Worm (Caenorhabditis elegans): ENCODE data around the gene F55E10.2.

F55E10.2 gene

ce11 chrX:8346248-8346647, 5.8 kb downstream of the F55E10.2 start, which contains the start of gene drd-5:
drd-5 (minus strand) TSS chrX:8346348.
- TF ChIP-seq nhr-67 (tag; optimal IDR thresholded peaks at IDR 0.05) (no peak), elt-2 (tag; optimal IDR thresholded peaks at IDR 0.05) (peak; percentile 59)

ce11 chrX:8350984-8351383, 10.5 kb downstream of the F55E10.2 start, which contains the start of gene npr-28:
npr-28 (minus strand) TSS chrX:8351084.
- TF ChIP-seq ztf-11 (tag; optimal IDR thresholded peaks at IDR 0.05) (no peak), ama-1 (optimal IDR thresholded peaks at IDR 0.05) (no peak), eor-1 (tag; optimal IDR thresholded peaks at IDR 0.05) (no peak), tbx-2 (tag; optimal IDR thresholded peaks at IDR 0.05) (no peak), lin-15B (tag; optimal IDR thresholded peaks at IDR 0.05) (no peak), daf-12 (tag; optimal IDR thresholded peaks at IDR 0.05) (no peak)

ce11 chrX:8354284-8354784, 13.8 kb downstream of the F55E10.2 start:
- TF ChIP-seq elt-2 (tag; optimal IDR thresholded peaks at IDR 0.05), result no peak
- no peak for TF ChIP-seq nhr-67 (tag; optimal IDR thresholded peaks at IDR 0.05)
- no peak for TF ChIP-seq egl-27 (tag; optimal IDR thresholded peaks at IDR 0.05)
- TF ChIP-seq hmg-11 (tag; optimal IDR thresholded peaks at IDR 0.05), result no peak
- TF ChIP-seq lin-15B (tag; optimal IDR thresholded peaks at IDR 0.05), result no peak
- no peak for TF ChIP-seq mml-1 (tag; optimal IDR thresholded peaks at IDR 0.05)
- TF ChIP-seq skn-1 (tag; optimal IDR thresholded peaks at IDR 0.05), result no peak

ce11 chrX:8355350-8355749, 14.9 kb downstream of the F55E10.2 start:
- TF ChIP-seq lin-15B (tag; optimal IDR thresholded peaks at IDR 0.05) (no peak), pha-4 (tag; optimal IDR thresholded peaks at IDR 0.05) (peak; percentile 72), pqm-1 (tag; optimal IDR thresholded peaks at IDR 0.05) (peak; percentile 92), elt-2 (tag; optimal IDR thresholded peaks at IDR 0.05) (peak; percentile 88)

- TF ChIP-seq elt-2 (tag; optimal IDR thresholded peaks at IDR 0.05) (peak; percentile 70), pha-4 (tag; optimal IDR thresholded peaks at IDR 0.05) (peak; percentile 30), aly-2 (tag; optimal IDR thresholded peaks at IDR 0.05) (no peak)
Measured at ce11 chrX:8356305-8356704, 15.8 kb downstream of the F55E10.2 start.

- TF ChIP-seq ceh-16 (tag; optimal IDR thresholded peaks at IDR 0.05) (no peak), jun-1 (tag; optimal IDR thresholded peaks at IDR 0.05) (no peak), fkh-2 (tag; optimal IDR thresholded peaks at IDR 0.05) (no peak), ceh-9 (tag; optimal IDR thresholded peaks at IDR 0.05) (no peak), nhr-23 (tag; optimal IDR thresholded peaks at IDR 0.05) (no peak), ztf-4 (tag; optimal IDR thresholded peaks at IDR 0.05) (no peak), skn-1 (tag; optimal IDR thresholded peaks at IDR 0.05) (no peak), nhr-43 (tag; optimal IDR thresholded peaks at IDR 0.05; ENCODE audit: poor library complexity, severe bottlenecking) (no peak), ceh-28 (tag; optimal IDR thresholded peaks at IDR 0.05) (no peak), hmg-11 (tag; optimal IDR thresholded peaks at IDR 0.05) (no peak), elt-3 (tag; optimal IDR thresholded peaks at IDR 0.05) (no peak), sea-2 (GFP tag; optimal IDR thresholded peaks at IDR 0.05) (no peak), lin-39 (tag; optimal IDR thresholded peaks at IDR 0.05) (no peak), mml-1 (tag; optimal IDR thresholded peaks at IDR 0.05) (no peak), mdl-1 (tag; optimal IDR thresholded peaks at IDR 0.05) (no peak), unc-39 (tag; optimal IDR thresholded peaks at IDR 0.05) (no peak), fkh-10 (GFP tag; optimal IDR thresholded peaks at IDR 0.05) (no peak), elt-2 (tag; optimal IDR thresholded peaks at IDR 0.05) (no peak), lin-15B (tag; optimal IDR thresholded peaks at IDR 0.05) (no peak)
Measured at ce11 chrX:8362379-8362778, 21.9 kb downstream of the F55E10.2 start.

ce11 chrX:8367553-8367952, 27.1 kb downstream of the F55E10.2 start, which contains the start of gene F40B5.2:
F40B5.2 (plus strand) TSS chrX:8367853.
- TF ChIP-seq pha-4 (tag; optimal IDR thresholded peaks at IDR 0.05) (no peak), unc-62 (GFP tag; optimal IDR thresholded peaks at IDR 0.05) (no peak), mml-1 (tag; optimal IDR thresholded peaks at IDR 0.05) (no peak), mdl-1 (tag; optimal IDR thresholded peaks at IDR 0.05) (no peak), nhr-12 (tag; optimal IDR thresholded peaks at IDR 0.05) (no peak), fkh-10 (GFP tag; optimal IDR thresholded peaks at IDR 0.05) (no peak), lin-15B (tag; optimal IDR thresholded peaks at IDR 0.05) (no peak), egl-27 (tag; optimal IDR thresholded peaks at IDR 0.05) (no peak), ceh-16 (tag; optimal IDR thresholded peaks at IDR 0.05) (no peak), nhr-23 (tag; optimal IDR thresholded peaks at IDR 0.05) (no peak), snpc-4 (tag; optimal IDR thresholded peaks at IDR 0.05) (no peak)

Measured in whole organism, L3 larva.